Worm (Caenorhabditis elegans): ENCODE measurements around the gene Y41G9A.10.
A peak's percentile ranks its signal among the peaks of the same experiment; 100 is the strongest.

Gene Y41G9A.10

ce11 chrX:2946508-2947005 is at the start of gene Y41G9A.10, which contains the start of gene Y41G9A.5:
Gene Y41G9A.10 (minus strand): TSS chrX:2946558.
Gene Y41G9A.5 (plus strand): TSS chrX:2946667.
- no peak for TF ChIP-seq him-1 (tag; optimal IDR thresholded peaks at IDR 0.05)
- no peak for TF ChIP-seq dao-5 (tag; optimal IDR thresholded peaks at IDR 0.05)
- no peak for TF ChIP-seq W03F9.2 (tag; optimal IDR thresholded peaks at IDR 0.05)

- no peak for TF ChIP-seq dao-5 (tag; optimal IDR thresholded peaks at IDR 0.05)
- no peak for TF ChIP-seq W03F9.2 (tag; optimal IDR thresholded peaks at IDR 0.05)
- no peak for TF ChIP-seq him-1 (tag; optimal IDR thresholded peaks at IDR 0.05)
Measured at ce11 chrX:2990145-2990544, 43.8 kb upstream of the Y41G9A.10 start.

ce11 chrX:2983996-2984395 is 37.6 kb upstream of the Y41G9A.10 start, which contains the start of gene osm-5:
Gene osm-5 (plus strand): TSS chrX:2984263.
- no peak for TF ChIP-seq dao-5 (tag; optimal IDR thresholded peaks at IDR 0.05)
- TF ChIP-seq him-1 (tag; optimal IDR thresholded peaks at IDR 0.05): no peak
- TF ChIP-seq W03F9.2 (tag; optimal IDR thresholded peaks at IDR 0.05): no peak

- TF ChIP-seq W03F9.2 (tag; optimal IDR thresholded peaks at IDR 0.05) (no peak), him-1 (tag; optimal IDR thresholded peaks at IDR 0.05) (no peak), dao-5 (tag; optimal IDR thresholded peaks at IDR 0.05) (no peak)
Measured at ce11 chrX:2981715-2982114, 35.4 kb upstream of the Y41G9A.10 start, which contains the start of gene nspg-5. Gene nspg-5 (plus strand): TSS chrX:2982015.

- TF ChIP-seq dao-5 (tag; optimal IDR thresholded peaks at IDR 0.05) (no peak), W03F9.2 (tag; optimal IDR thresholded peaks at IDR 0.05) (no peak), him-1 (tag; optimal IDR thresholded peaks at IDR 0.05) (no peak)
Measured at ce11 chrX:2978100-2978499, 31.7 kb upstream of the Y41G9A.10 start.

- TF ChIP-seq W03F9.2 (tag; optimal IDR thresholded peaks at IDR 0.05) (no peak), dao-5 (tag; optimal IDR thresholded peaks at IDR 0.05) (no peak)
Measured at ce11 chrX:2976148-2976547, 29.8 kb upstream of the Y41G9A.10 start, which contains the start of gene aakg-3. Gene aakg-3 (plus strand): TSS chrX:2976448.

- no peak for TF ChIP-seq dao-5 (tag; optimal IDR thresholded peaks at IDR 0.05)
- TF ChIP-seq him-1 (tag; optimal IDR thresholded peaks at IDR 0.05): no peak
- no peak for TF ChIP-seq W03F9.2 (tag; optimal IDR thresholded peaks at IDR 0.05)
Measured at ce11 chrX:2975421-2975820, 29.1 kb upstream of the Y41G9A.10 start.

- TF ChIP-seq him-1 (tag; optimal IDR thresholded peaks at IDR 0.05) (no peak), dao-5 (tag; optimal IDR thresholded peaks at IDR 0.05) (no peak), W03F9.2 (tag; optimal IDR thresholded peaks at IDR 0.05) (no peak)
Measured at ce11 chrX:2972272-2973042, 26.1 kb upstream of the Y41G9A.10 start.

- no peak for TF ChIP-seq dao-5 (tag; optimal IDR thresholded peaks at IDR 0.05)
- TF ChIP-seq W03F9.2 (tag; optimal IDR thresholded peaks at IDR 0.05): peak; percentile 53
- TF ChIP-seq him-1 (tag; optimal IDR thresholded peaks at IDR 0.05): peak; percentile 73
Measured at ce11 chrX:2971542-2971988, 25.2 kb upstream of the Y41G9A.10 start.

- no peak for TF ChIP-seq W03F9.2 (tag; optimal IDR thresholded peaks at IDR 0.05)
- TF ChIP-seq dao-5 (tag; optimal IDR thresholded peaks at IDR 0.05): no peak
- TF ChIP-seq him-1 (tag; optimal IDR thresholded peaks at IDR 0.05): no peak
Measured at ce11 chrX:2970804-2971395, 24.5 kb upstream of the Y41G9A.10 start.

ce11 chrX:2970212-2970611 is 23.9 kb upstream of the Y41G9A.10 start:
- TF ChIP-seq dao-5 (tag; optimal IDR thresholded peaks at IDR 0.05) (no peak), him-1 (tag; optimal IDR thresholded peaks at IDR 0.05) (no peak), W03F9.2 (tag; optimal IDR thresholded peaks at IDR 0.05) (no peak)

- TF ChIP-seq W03F9.2 (tag; optimal IDR thresholded peaks at IDR 0.05) (no peak), dao-5 (tag; optimal IDR thresholded peaks at IDR 0.05) (no peak), him-1 (tag; optimal IDR thresholded peaks at IDR 0.05) (no peak)
Measured at ce11 chrX:2969447-2969989, 23.2 kb upstream of the Y41G9A.10 start.

ce11 chrX:2966252-2966651 is 19.9 kb upstream of the Y41G9A.10 start:
- TF ChIP-seq dao-5 (tag; optimal IDR thresholded peaks at IDR 0.05) (no peak), him-1 (tag; optimal IDR thresholded peaks at IDR 0.05) (no peak), W03F9.2 (tag; optimal IDR thresholded peaks at IDR 0.05) (no peak)

ce11 chrX:2960703-2961102 is 14.3 kb upstream of the Y41G9A.10 start:
- no peak for TF ChIP-seq W03F9.2 (tag; optimal IDR thresholded peaks at IDR 0.05)
- TF ChIP-seq dao-5 (tag; optimal IDR thresholded peaks at IDR 0.05): no peak
- no peak for TF ChIP-seq him-1 (tag; optimal IDR thresholded peaks at IDR 0.05)

All from whole organism, L4/young adult.